Fruit fly (Drosophila melanogaster) whole organism, pupa: ENCODE results near the gene Mvl.

Experiments used
- CG10348 ChIP-seq: fragments of 200-800 bp; sonication (Bioruptor generic); IDR thresholded peaks from 2 replicates; pipeline ENCODE4 v1.3.6; 2022; ENCODE audit warnings: missing biosample characterization, missing genetic modification characterization
- CG12605 ChIP-seq: fragments of 200-800 bp; sonication (Bioruptor generic); IDR thresholded peaks from 2 replicates; pipeline ENCODE4 v1.3.6; 2022; ENCODE audit warnings: missing biosample characterization, missing genetic modification characterization
- CG13204 ChIP-seq: fragments of 200-800 bp; sonication (Bioruptor generic); optimal IDR thresholded peaks from 2 replicates; lab custom pipeline; 2018; ENCODE audit warnings: missing biosample characterization, mild to moderate bottlenecking, missing genetic modification characterization, moderate library complexity
- CG14655 ChIP-seq: fragments of 200-800 bp; sonication (Bioruptor generic); optimal IDR thresholded peaks from 3 replicates; lab custom pipeline; 2017; ENCODE audit warnings: mild to moderate bottlenecking, missing biosample characterization, missing genetic modification reagents, missing genetic modification characterization
- CG15710 ChIP-seq: fragments of 200-800 bp; sonication (Bioruptor generic); optimal IDR thresholded peaks from 2 replicates; lab custom pipeline; 2018; ENCODE audit warnings: missing biosample characterization, mild to moderate bottlenecking, missing genetic modification characterization, moderate library complexity
- CG17806 ChIP-seq: fragments of 200-800 bp; sonication (Bioruptor generic); optimal IDR thresholded peaks from 2 replicates; lab custom pipeline; 2018; ENCODE audit warnings: missing biosample characterization, mild to moderate bottlenecking, missing genetic modification characterization, moderate library complexity
- CG32121 ChIP-seq: fragments of 200-800 bp; sonication (Bioruptor generic); IDR thresholded peaks from 2 replicates; pipeline ENCODE4 v1.3.6; 2022; ENCODE audit warnings: missing biosample characterization, missing genetic modification characterization
- CG34367 ChIP-seq: fragments of 200-800 bp; sonication (Bioruptor generic); optimal IDR thresholded peaks from 2 replicates; lab custom pipeline; 2018; ENCODE audit warnings: missing biosample characterization, mild to moderate bottlenecking, missing genetic modification characterization
- CG4496 ChIP-seq: fragments of 200-800 bp; sonication (Bioruptor generic); IDR thresholded peaks from 3 replicates; pipeline ENCODE4 v1.3.6; 2022; ENCODE audit warnings: missing biosample characterization, missing genetic modification characterization
- CG8159 ChIP-seq: fragments of 200-800 bp; sonication (Bioruptor generic); optimal IDR thresholded peaks from 3 replicates; lab custom pipeline; 2018; ENCODE audit warnings: missing biosample characterization, mild to moderate bottlenecking, missing genetic modification characterization, moderate library complexity
- CG8301 ChIP-seq: fragments of 200-800 bp; sonication (Bioruptor generic); optimal IDR thresholded peaks from 2 replicates; lab custom pipeline; 2018; ENCODE audit warnings: missing biosample characterization, mild to moderate bottlenecking, missing genetic modification characterization
- CG9948 ChIP-seq: fragments of 200-800 bp; sonication (Bioruptor generic); optimal IDR thresholded peaks from 2 replicates; lab custom pipeline; 2018; ENCODE audit warnings: missing biosample characterization, mild to moderate bottlenecking, missing genetic modification characterization, moderate library complexity
- EcR ChIP-seq: fragments of 200-800 bp; sonication (Bioruptor generic); optimal IDR thresholded peaks from 3 replicates; lab custom pipeline; 2019; ENCODE audit warnings: missing biosample characterization, missing genetic modification characterization, mild to moderate bottlenecking, moderate library complexity, missing genetic modification reagents
- Ets98B ChIP-seq: fragments of 200-800 bp; sonication (Bioruptor generic); IDR thresholded peaks from 2 replicates; pipeline ENCODE4 v1.3.6; 2022; ENCODE audit warnings: missing biosample characterization, missing genetic modification characterization
- Pif1A ChIP-seq: fragments of 200-800 bp; sonication (Bioruptor generic); optimal IDR thresholded peaks from 3 replicates; lab custom pipeline; 2016; ENCODE audit warnings: missing biosample characterization, missing genetic modification characterization
- Pif1B ChIP-seq: fragments of 200-800 bp; sonication (Bioruptor generic); optimal IDR thresholded peaks from 3 replicates; lab custom pipeline; 2016; ENCODE audit warnings: missing biosample characterization, missing genetic modification characterization
- Snoo ChIP-seq: fragments of 200-800 bp; sonication (Bioruptor generic); optimal IDR thresholded peaks from 3 replicates; lab custom pipeline; 2017; ENCODE audit warnings: missing biosample characterization, mild to moderate bottlenecking, missing genetic modification characterization, inconsistent platforms
- fd96Ca ChIP-seq: fragments of 200-800 bp; sonication (Bioruptor generic); IDR thresholded peaks from 3 replicates; pipeline ENCODE4 v1.3.6; 2022; ENCODE audit warnings: missing biosample characterization, missing genetic modification characterization
- gl ChIP-seq: fragments of 200-800 bp; sonication (Bioruptor generic); optimal IDR thresholded peaks from 2 replicates; lab custom pipeline; 2018; ENCODE audit warnings: missing biosample characterization, mild to moderate bottlenecking, missing genetic modification characterization
- rn ChIP-seq: fragments of 200-800 bp; sonication (Bioruptor generic); IDR thresholded peaks from 2 replicates; pipeline ENCODE4 v1.3.6; 2022; ENCODE audit warnings: missing biosample characterization, missing genetic modification characterization

The Mvl gene

DNA sequence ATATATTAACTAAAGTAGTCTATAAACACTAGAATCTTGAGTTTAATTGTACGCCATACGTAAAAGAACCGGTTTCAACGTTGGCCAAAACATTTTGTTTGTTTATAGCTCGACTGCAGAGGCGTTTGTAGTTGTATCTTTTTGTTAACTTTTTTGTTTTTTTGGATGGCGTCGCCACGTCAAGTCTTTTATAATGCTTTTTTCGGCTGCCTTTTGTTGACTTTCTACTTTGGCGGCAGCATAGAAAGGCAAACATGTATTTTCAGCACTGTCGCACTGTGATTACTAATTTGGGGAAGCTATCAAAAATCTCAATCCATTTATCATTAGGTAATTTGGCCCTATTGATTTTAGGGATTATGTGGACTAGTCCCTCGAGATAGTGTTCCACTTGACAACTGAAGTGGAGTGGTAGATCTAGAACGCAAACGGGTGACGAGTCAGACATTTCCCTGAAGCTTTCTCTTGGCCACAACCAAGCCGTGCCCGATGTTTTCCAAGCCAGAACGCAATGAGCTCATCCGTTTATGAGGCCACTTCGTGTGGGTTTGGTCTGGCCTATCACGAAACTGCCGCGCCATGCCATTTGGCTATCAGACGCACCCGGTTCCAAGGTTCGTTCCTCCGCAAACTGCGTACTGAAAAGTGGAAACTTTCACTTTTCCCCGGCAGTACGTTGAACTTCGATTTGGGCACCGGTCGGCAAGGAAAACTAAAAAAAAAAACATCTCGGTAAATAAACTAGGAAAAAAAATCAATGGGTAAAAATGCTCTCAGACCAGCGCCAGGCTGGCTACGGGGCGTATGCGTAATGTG is 6.1 kb upstream of the Mvl start:
- TF ChIP-seq rn (no peak), CG12605 (GFP tag; lab: Robert Waterston, UW) (0 out of 2 replicates have a peak, but pooled peaks have one; percentile 13), CG4496 (GFP tag; lab: Robert Waterston, UW) (peak; percentile 62; the same call in 2 of the 3 replicates)
- TF ChIP-seq, all 21 proteins: peak for 2

dm6 chr3R:21065696-21066080 is 5.1 kb upstream of the Mvl start:
- no peak for TF ChIP-seq Pif1A (GFP tag; lab: Kevin White, UChicago)
- peak; percentile 46; the same call in 2 of the 3 replicates for TF ChIP-seq CG4496 (GFP tag; lab: Robert Waterston, UW)
- no peak for TF ChIP-seq CG8159 (tag; lab: Kevin White, UChicago)
- TF ChIP-seq CG8301, result no peak
- TF ChIP-seq CG32121, result peak; percentile 48
- TF ChIP-seq CG9948 (tag; lab: Kevin White, UChicago), result no peak
- TF ChIP-seq CG34367, result no peak
- no peak for TF ChIP-seq CG14655 (GFP tag; lab: Kevin White, UChicago)

DNA sequence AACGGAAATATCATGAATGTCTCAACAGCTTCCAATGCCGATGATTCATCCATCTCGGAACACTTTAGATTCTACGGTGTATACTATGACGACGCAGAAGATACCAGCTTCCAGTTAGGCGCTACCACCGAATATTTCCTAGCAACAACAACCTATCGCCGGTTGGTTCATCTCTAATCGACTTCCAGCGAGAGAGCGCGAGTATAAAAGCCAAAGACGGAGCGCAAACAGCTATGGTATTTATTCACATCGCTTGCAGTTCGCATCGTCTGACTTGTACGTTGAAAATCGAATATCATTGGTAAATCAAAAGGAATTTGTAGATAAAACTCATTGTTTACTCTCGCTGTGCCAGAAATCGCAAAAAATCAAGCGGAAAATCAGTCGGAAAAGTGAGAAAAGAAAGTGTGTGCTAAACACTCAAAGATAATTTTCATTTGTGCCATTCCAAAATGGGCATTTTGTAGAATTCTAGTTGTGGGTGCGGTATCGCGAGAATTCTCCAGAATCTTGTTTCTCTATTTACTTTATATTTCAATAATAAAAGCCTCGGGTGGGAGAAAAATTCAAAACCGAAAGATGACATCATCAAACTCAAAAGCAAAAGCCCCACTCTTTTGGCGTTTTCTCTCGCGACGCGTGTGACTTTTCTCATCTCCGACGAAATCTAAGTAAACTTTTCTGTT is 4.6 kb upstream of the Mvl start, which contains the start of gene AnxB9:
Gene AnxB9, plus strand, starts transcription at position 232 of the 686 bp plus-strand sequence.
- TF ChIP-seq CG34367 (no peak), CG4496 (GFP tag; lab: Robert Waterston, UW) (peak; percentile 56; the same call in 1 of the 3 replicates), CG12605 (GFP tag; lab: Robert Waterston, UW) (peak; percentile 51; the same call in 1 of the 2 replicates), CG13204 (GFP tag; lab: Kevin White, UChicago) (no peak), CG10348 (GFP tag; lab: Robert Waterston, UW) (no peak), gl (tag; lab: Kevin White, UChicago) (no peak), CG15710 (peak; percentile 3), Pif1A (GFP tag; lab: Kevin White, UChicago) (peak; percentile 32), Snoo (tag; lab: Kevin White, UChicago) (peak; percentile 12), CG14655 (GFP tag; lab: Kevin White, UChicago) (no peak), CG8301 (no peak), rn (no peak), Ets98B (GFP tag; lab: Robert Waterston, UW) (peak; percentile 47), CG32121 (peak; percentile 51; the same call in 1 of the 2 replicates), Pif1B (GFP tag; lab: Kevin White, UChicago) (peak; percentile 25), CG17806 (peak; percentile 4), CG9948 (tag; lab: Kevin White, UChicago) (no peak), EcR (GFP tag; lab: Kevin White, UChicago) (peak; percentile 3)

DNA sequence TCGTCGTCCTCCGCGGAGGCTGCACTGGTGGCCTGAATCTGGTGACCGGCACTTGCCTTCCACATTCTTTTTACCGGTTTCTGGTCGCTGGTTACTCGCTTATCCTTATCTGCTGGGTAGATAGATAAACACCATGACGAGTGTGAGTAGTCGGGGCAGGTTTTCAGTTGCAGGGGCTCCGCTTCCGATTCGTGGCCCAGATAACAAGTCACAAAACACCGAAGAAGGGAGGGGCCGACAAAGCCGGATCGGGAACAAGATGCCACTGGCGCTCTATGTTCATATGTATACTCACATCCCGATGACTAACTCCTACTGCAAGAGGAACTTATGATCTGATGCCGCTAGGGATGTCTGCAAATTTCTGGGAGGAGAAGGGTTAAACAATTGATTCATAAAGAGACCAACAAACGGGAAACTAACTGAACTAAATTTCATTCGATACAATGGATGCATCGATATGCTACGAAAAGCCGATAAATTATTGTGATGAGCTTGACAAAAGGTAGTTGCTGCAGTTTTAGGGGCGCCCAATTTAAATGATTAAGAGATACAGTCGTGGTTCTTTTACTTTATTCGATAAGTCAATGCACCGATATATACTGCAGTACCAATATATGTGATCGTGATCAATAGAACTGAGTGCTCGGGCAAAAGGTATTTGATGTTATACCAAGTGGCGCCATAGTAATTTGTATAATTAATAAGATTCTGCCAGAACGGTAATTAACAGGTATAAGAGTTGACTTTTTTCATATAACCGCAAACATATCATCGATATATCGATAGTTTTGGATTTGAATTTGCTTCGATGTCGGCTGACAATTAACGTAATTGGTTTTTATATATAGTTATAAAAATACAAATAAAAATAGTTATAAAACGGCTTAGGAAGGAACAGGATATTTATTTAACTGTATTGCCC is 3.7 kb upstream of the Mvl start, which contains the start of gene Cortactin:
Gene Cortactin, minus strand, starts transcription at position 472 of the 925 bp plus-strand sequence.
- peak; percentile 41 for TF ChIP-seq EcR (GFP tag; lab: Kevin White, UChicago)
- no peak for TF ChIP-seq CG10348 (GFP tag; lab: Robert Waterston, UW)

DNA sequence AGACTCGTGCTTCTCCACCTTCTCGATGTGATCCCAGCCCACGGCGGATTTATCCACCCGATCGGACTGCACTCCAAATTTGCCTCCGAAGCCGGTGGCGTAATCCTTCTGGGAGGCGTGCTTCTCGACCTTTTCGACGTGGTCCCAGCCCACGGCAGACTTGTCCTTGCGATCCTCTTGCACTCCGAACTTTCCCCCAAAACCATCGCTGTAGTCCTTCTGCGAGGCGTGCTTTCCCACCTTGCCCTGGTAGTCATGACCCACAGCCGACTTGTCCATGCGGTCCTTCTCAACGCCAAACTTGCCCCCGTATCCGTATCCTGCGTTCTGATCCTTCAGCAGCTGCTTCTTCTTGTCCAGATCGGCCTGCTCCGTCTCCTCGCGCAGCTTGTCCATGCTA is 2.8 kb upstream of the Mvl start:
- TF ChIP-seq EcR (GFP tag; lab: Kevin White, UChicago), result no peak
- TF ChIP-seq CG15710, result no peak
- no peak for TF ChIP-seq CG32121
- TF ChIP-seq fd96Ca (GFP tag; lab: Robert Waterston, UW), result no peak
- TF ChIP-seq CG17806, result no peak
- TF ChIP-seq CG14655 (GFP tag; lab: Kevin White, UChicago), result no peak
- TF ChIP-seq Pif1B (GFP tag; lab: Kevin White, UChicago), result no peak

- TF ChIP-seq Pif1B (GFP tag; lab: Kevin White, UChicago) (no peak), CG12605 (GFP tag; lab: Robert Waterston, UW) (no peak), CG34367 (no peak), CG4496 (GFP tag; lab: Robert Waterston, UW) (no peak), CG17806 (no peak), CG9948 (tag; lab: Kevin White, UChicago) (no peak)
Observed at dm6 chr3R:21059486-21060356, 879 bp downstream of the Mvl start.
